Worm (Caenorhabditis elegans): ENCODE results near the gene nhr-27.

The nhr-27 gene

DNA sequence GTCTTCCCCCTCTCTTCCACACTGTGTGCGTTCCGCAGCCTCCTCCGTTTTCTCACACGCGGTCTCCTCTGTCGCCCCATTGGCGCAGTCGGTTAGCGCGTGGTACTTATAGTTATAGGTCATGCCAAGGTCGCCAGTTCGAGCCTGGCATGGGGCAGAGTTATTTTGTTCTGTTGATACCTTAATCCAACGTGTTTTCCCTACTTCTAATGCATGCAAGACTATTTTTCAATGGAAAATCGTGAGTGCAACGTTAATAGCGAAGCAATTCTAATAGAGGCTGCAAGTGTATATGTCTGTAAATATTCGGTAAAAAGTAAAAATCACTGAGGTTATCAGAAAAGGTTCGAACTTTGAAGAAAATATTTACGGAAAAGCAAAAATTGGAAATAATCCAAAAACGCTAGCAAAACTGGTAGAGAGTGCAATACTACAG lies 147.0 kb downstream of the nhr-27 start (continued):
- TF ChIP-seq F23B12.7 (tag; optimal IDR thresholded peaks at IDR 0.05; ENCODE audit: insufficient read depth) (no peak), D2030.7 (GFP tag; IDR thresholded peaks at IDR 0.05) (peak; percentile 75), nhr-90 (tag; optimal IDR thresholded peaks at IDR 0.05) (peak; percentile 76), egl-18 (GFP tag; IDR thresholded peaks at IDR 0.05) (0 out of 2 replicates have a peak, but pooled peaks have one; percentile 34), bed-2 (GFP tag; IDR thresholded peaks at IDR 0.05) (no peak), athp-1 (tag; optimal IDR thresholded peaks at IDR 0.05) (peak; percentile 39), F57A8.1 (GFP tag; optimal IDR thresholded peaks at IDR 0.05) (no peak), hlh-12 (tag; optimal IDR thresholded peaks at IDR 0.05) (no peak), hsf-1 (GFP tag; IDR thresholded peaks at IDR 0.05) (0 out of 2 replicates have a peak, but pooled peaks have one; percentile 5), T07F8.4 (tag; optimal IDR thresholded peaks at IDR 0.05) (peak; percentile 50), ztf-18 (tag; optimal IDR thresholded peaks at IDR 0.05) (peak; percentile 54), ama-1 (optimal IDR thresholded peaks at IDR 0.05) (no peak), ama-1 (GFP tag; optimal IDR thresholded peaks at IDR 0.05) (peak in 1 of 2 experiments; percentile 72), ekl-4 (GFP tag; IDR thresholded peaks at IDR 0.05) (peak; percentile 61; the same call in 1 of the 2 replicates), ztf-25 (GFP tag; IDR thresholded peaks at IDR 0.05) (peak; percentile 60; the same call in 1 of the 2 replicates), dpff-1 (tag; optimal IDR thresholded peaks at IDR 0.05) (no peak), K12H6.12 (tag; optimal IDR thresholded peaks at IDR 0.05) (peak; percentile 8), Y95B8A.8 (GFP tag; IDR thresholded peaks at IDR 0.05) (no peak), Y67H2A.10 (GFP tag; conservative IDR thresholded peaks at IDR 0.05) (peak; percentile 46; the same call in 1 of the 2 replicates), cebp-1 (GFP tag; IDR thresholded peaks at IDR 0.05) (0 out of 2 replicates have a peak, but pooled peaks have one; percentile 11), cebp-1 (tag; optimal IDR thresholded peaks at IDR 0.05) (peak; percentile 70), madf-3 (GFP tag; IDR thresholded peaks at IDR 0.05) (no peak), Y53G8AR.9 (GFP tag; conservative IDR thresholded peaks at IDR 0.05) (no peak), hlh-26 (GFP tag; conservative IDR thresholded peaks at IDR 0.05) (no peak), repo-1 (tag; optimal IDR thresholded peaks at IDR 0.05) (peak; percentile 74), ceh-100 (GFP tag; IDR thresholded peaks at IDR 0.05) (0 out of 2 replicates have a peak, but pooled peaks have one; percentile 23), Y56A3A.18 (GFP tag; IDR thresholded peaks at IDR 0.05) (0 out of 2 replicates have a peak, but pooled peaks have one; percentile 47), rec-8 (tag; optimal IDR thresholded peaks at IDR 0.05) (peak; percentile 39 to 64), ceh-58 (GFP tag; IDR thresholded peaks at IDR 0.05) (no peak), atf-7 (tag; optimal IDR thresholded peaks at IDR 0.05) (peak; percentile 69), somi-1 (GFP tag; optimal IDR thresholded peaks at IDR 0.05) (peak; percentile 76), B0035.1 (tag; optimal IDR thresholded peaks at IDR 0.05) (peak; percentile 53), tlf-1 (GFP tag; optimal IDR thresholded peaks at IDR 0.05) (no peak), akir-1 (GFP tag; optimal IDR thresholded peaks at IDR 0.05) (no peak), ceh-79 (tag; optimal IDR thresholded peaks at IDR 0.05) (peak; percentile 31), sea-2 (GFP tag; IDR thresholded peaks at IDR 0.05) (no peak), F55B11.4 (tag; optimal IDR thresholded peaks at IDR 0.05; ENCODE audit: borderline replicate concordance, insufficient read depth) (no peak)

DNA sequence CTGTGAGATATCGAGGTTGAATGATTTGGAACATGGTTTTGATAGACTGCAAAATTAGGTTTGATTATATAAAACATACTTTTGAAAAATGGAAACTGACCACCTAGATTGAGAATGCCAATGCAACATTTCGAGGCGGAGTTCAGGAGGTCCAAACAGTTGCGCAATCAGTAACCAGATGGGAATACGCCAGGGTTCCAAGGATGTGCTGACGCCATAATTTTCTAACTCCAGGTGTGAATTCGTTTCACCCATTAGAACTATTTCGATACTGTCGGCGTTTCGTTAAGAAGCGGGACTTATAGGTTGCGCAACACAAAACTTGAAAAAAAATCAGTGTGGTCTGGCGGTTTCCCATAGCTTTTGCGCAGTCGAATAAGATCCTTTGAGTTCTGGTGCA lies 148.3 kb downstream of the nhr-27 start, which contains the start of gene C02B4.3:
TSS of gene C02B4.3 (minus strand) at position 34 of the 400 bp plus-strand sequence.
- TF ChIP-seq F52B5.7 (tag; optimal IDR thresholded peaks at IDR 0.05) (no peak), hlh-26 (GFP tag; conservative IDR thresholded peaks at IDR 0.05) (no peak), dox-1 (GFP tag; IDR thresholded peaks at IDR 0.05) (no peak), fkh-3 (tag; optimal IDR thresholded peaks at IDR 0.05) (no peak), F37B4.10 (GFP tag; IDR thresholded peaks at IDR 0.05) (no peak), attf-6 (GFP tag; IDR thresholded peaks at IDR 0.05) (no peak), lag-1 (GFP tag; IDR thresholded peaks at IDR 0.05) (no peak), lin-26 (GFP tag; IDR thresholded peaks at IDR 0.05) (no peak), bed-2 (GFP tag; IDR thresholded peaks at IDR 0.05) (no peak), ceh-91 (GFP tag; IDR thresholded peaks at IDR 0.05) (no peak), zim-3 (tag; optimal IDR thresholded peaks at IDR 0.05) (no peak), C06A6.2 (GFP tag; conservative IDR thresholded peaks at IDR 0.05) (no peak), F10E7.11 (tag; optimal IDR thresholded peaks at IDR 0.05) (no peak), nhr-179 (tag; optimal IDR thresholded peaks at IDR 0.05) (no peak), T07F8.4 (tag; optimal IDR thresholded peaks at IDR 0.05) (no peak), egl-18 (GFP tag; IDR thresholded peaks at IDR 0.05) (no peak), snpc-4 (GFP tag; optimal IDR thresholded peaks at IDR 0.05) (no peak), snpc-4 (tag; optimal IDR thresholded peaks at IDR 0.05) (no peak)

All from whole organism, young adult.